Worm (Caenorhabditis elegans): ENCODE measurements around the gene ttr-13.

ttr-13 gene

DNA sequence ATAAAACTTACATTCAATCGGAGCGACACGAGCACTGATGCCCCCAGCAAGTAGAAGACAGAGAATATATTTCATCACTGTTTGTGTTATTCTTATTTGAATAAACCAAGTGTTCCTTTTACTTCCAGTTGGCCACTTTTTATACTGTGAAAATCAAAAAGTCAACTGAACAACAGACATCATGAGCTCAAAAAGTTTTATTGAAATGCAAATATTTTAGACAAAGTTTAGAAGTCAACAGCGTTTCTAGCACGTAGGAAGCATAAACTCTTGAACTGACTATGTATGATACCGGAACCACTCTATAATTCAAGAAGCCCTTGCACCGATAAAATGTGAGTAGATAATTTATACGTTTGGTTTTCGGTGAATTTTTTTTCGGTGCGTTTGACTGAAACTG is 5.5 kb downstream of the ttr-13 start, which contains the start of gene F46B3.14:
F46B3.14 (minus strand) TSS at position 101 of the 400 bp plus-strand sequence.
- TF ChIP-seq nhr-76 (tag; optimal IDR thresholded peaks at IDR 0.05) (no peak), ztf-11 (tag; optimal IDR thresholded peaks at IDR 0.05) (no peak), eor-1 (tag; optimal IDR thresholded peaks at IDR 0.05) (no peak), ZK546.5 (tag; optimal IDR thresholded peaks at IDR 0.05) (no peak), egl-5 (tag; optimal IDR thresholded peaks at IDR 0.05) (no peak), nhr-11 (tag; optimal IDR thresholded peaks at IDR 0.05) (no peak), R02D3.7 (tag; optimal IDR thresholded peaks at IDR 0.05) (no peak), egl-27 (tag; optimal IDR thresholded peaks at IDR 0.05) (no peak), unc-39 (tag; optimal IDR thresholded peaks at IDR 0.05) (no peak), mdl-1 (tag; optimal IDR thresholded peaks at IDR 0.05) (no peak), fkh-2 (tag; optimal IDR thresholded peaks at IDR 0.05) (no peak)

DNA sequence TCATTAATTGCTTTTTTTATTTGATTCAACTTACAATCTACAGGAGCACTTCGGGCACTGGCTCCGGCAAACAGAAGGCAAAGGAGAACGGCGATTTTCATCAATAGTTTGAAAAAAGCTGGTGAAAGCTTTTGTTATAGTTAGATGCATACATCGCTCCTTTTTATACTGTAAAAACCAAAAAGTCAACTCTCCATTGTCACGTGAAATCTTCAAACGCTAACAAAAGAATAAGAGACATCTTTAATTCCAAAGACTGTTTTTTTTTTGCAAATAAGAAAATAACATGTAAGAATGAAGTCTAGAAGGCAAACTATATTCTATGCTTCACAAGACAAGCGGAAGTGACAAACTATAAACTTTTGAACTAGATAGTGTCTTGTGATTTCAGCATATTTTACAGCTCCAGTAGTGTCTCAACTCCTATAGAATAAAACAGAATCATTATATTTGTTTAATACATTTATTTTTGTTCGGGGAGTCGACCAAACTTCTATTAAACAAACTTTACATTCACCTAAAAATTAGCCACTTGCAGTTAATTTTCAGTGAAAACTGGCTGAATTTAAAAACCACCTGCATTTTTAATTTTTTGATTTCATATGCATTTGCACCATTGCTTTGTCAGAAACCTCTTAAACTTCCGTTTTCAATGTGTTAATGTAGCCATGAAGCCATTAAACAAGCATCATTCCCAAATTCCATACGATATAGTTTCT is 10.6 kb downstream of the ttr-13 start, which contains the start of the genes F46B3.9 and srz-18:
F46B3.9 (minus strand) TSS at position 101 of the 719 bp plus-strand sequence.
srz-18 (plus strand) TSS at position 669 of the 719 bp plus-strand sequence.
- TF ChIP-seq daf-12 (tag; optimal IDR thresholded peaks at IDR 0.05) (no peak), nhr-77 (tag; optimal IDR thresholded peaks at IDR 0.05) (no peak), skn-1 (tag; optimal IDR thresholded peaks at IDR 0.05) (no peak), nhr-67 (tag; optimal IDR thresholded peaks at IDR 0.05) (no peak), nfya-1 (tag; optimal IDR thresholded peaks at IDR 0.05; ENCODE audit: insufficient read depth) (no peak), sea-2 (GFP tag; optimal IDR thresholded peaks at IDR 0.05) (no peak)

DNA sequence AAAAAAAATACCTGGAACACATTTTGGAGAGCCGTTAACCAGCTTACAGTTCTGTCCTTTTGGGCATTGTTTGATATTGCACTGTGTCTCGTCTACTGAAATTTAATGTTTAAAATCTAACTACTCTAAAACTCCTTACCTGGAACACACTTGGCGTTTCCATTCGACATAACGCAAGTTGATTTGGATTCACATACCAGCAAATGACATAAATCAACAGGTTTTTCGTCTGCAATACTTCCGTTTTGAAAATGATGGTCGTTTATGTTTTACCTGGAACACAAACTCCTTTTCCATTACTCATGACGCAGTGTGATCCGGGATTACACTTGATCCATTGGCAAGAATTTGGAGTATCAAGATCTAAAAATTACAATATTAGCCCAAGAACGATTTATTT is 11.5 kb downstream of the ttr-13 start:
- no peak for TF ChIP-seq nfya-1 (tag; optimal IDR thresholded peaks at IDR 0.05; ENCODE audit: insufficient read depth)
- no peak for TF ChIP-seq nhr-12 (tag; optimal IDR thresholded peaks at IDR 0.05)
- no peak for TF ChIP-seq lsy-12 (tag; optimal IDR thresholded peaks at IDR 0.05)
- TF ChIP-seq eor-1 (tag; optimal IDR thresholded peaks at IDR 0.05) = no peak
- no peak for TF ChIP-seq fos-1 (tag; optimal IDR thresholded peaks at IDR 0.05)
- no peak for TF ChIP-seq fkh-10 (GFP tag; optimal IDR thresholded peaks at IDR 0.05)
- TF ChIP-seq fkh-2 (tag; optimal IDR thresholded peaks at IDR 0.05) = no peak
- no peak for TF ChIP-seq jun-1 (tag; optimal IDR thresholded peaks at IDR 0.05)

DNA sequence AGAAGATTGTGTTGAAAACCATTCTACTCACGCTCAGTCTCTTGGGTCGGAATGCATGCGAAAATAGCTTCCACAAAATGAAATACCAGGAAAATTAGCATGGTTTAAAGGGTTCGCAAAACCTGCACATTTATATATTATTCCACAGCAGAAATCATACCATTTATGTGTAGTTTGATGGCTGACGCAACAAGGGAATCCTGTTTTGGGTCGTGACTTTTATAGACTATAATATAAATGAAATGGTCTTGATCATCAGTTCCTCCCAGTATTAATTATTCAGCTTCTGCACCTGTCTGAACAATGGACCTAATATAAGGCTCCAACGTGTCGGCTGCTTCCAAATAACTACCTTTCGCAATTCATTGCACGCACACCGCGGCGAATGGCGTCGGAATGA is 13.7 kb downstream of the ttr-13 start, which contains the start of gene F46B3.8:
F46B3.8 (minus strand) TSS at position 101 of the 400 bp plus-strand sequence.
- no peak for TF ChIP-seq ceh-28 (tag; optimal IDR thresholded peaks at IDR 0.05)
- TF ChIP-seq unc-39 (tag; optimal IDR thresholded peaks at IDR 0.05) = no peak
- no peak for TF ChIP-seq sea-2 (GFP tag; optimal IDR thresholded peaks at IDR 0.05)
- TF ChIP-seq daf-12 (tag; optimal IDR thresholded peaks at IDR 0.05) = no peak
- TF ChIP-seq pha-4 (tag; optimal IDR thresholded peaks at IDR 0.05) = no peak
- TF ChIP-seq hmg-11 (tag; optimal IDR thresholded peaks at IDR 0.05) = no peak
- no peak for TF ChIP-seq unc-62 (GFP tag; optimal IDR thresholded peaks at IDR 0.05)
- TF ChIP-seq R02D3.7 (tag; optimal IDR thresholded peaks at IDR 0.05) = no peak
- no peak for TF ChIP-seq egl-27 (tag; optimal IDR thresholded peaks at IDR 0.05)
- no peak for TF ChIP-seq aly-2 (tag; optimal IDR thresholded peaks at IDR 0.05)
- TF ChIP-seq egl-5 (tag; optimal IDR thresholded peaks at IDR 0.05) = no peak
- no peak for TF ChIP-seq skn-1 (tag; optimal IDR thresholded peaks at IDR 0.05)
- TF ChIP-seq mdl-1 (tag; optimal IDR thresholded peaks at IDR 0.05) = no peak
- TF ChIP-seq pqm-1 (tag; optimal IDR thresholded peaks at IDR 0.05) = no peak
- TF ChIP-seq ama-1 (optimal IDR thresholded peaks at IDR 0.05) = no peak
- no peak for TF ChIP-seq ceh-16 (tag; optimal IDR thresholded peaks at IDR 0.05)
- no peak for TF ChIP-seq ztf-11 (tag; optimal IDR thresholded peaks at IDR 0.05)
- no peak for TF ChIP-seq fkh-10 (GFP tag; optimal IDR thresholded peaks at IDR 0.05)
- no peak for TF ChIP-seq nhr-77 (tag; optimal IDR thresholded peaks at IDR 0.05)

DNA sequence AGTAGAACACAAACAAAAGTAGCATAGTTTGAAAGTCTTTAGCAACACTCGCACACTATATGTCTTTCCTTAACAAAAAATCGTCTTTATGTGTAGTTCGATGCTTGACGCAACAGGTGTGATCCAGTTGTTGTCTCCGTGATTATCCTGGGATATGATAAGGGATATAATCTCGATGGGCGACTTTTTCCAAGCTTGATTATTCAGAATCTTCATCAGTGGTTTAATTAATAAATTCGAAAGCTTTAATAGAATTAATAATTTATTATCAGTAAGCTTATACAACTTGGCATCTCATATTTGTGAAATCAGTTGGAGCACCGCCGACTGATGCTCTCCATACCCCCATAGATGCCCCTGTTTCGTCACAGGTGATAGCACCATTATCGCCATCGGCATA is 18.1 kb downstream of the ttr-13 start, which contains the start of gene F46B3.7:
F46B3.7 (minus strand) TSS at position 101 of the 400 bp plus-strand sequence.
- no peak for TF ChIP-seq nhr-23 (tag; optimal IDR thresholded peaks at IDR 0.05)

DNA sequence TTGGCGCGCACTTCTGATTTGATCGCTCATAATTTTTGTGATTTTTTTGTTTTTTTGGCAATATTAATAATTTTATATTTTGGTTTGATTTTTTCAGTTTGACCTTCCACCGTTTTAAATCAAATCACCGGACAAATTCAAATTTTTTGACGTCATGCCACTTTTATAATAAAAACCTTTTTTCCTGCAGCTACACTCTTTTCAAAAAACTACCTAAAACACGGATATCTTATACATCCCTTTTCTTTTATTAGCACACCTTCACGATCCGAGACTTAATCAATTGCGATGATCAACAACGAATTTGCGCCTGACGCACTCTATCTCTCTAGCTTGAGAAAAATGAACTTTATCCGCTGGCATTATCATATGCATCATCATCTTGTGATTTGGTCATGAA is 27.3 kb downstream of the ttr-13 start, which contains the start of gene grd-2:
grd-2 (plus strand) TSS at position 301 of the 400 bp plus-strand sequence.
- TF ChIP-seq pha-4 (tag; optimal IDR thresholded peaks at IDR 0.05) (no peak), unc-39 (tag; optimal IDR thresholded peaks at IDR 0.05) (no peak), daf-12 (tag; optimal IDR thresholded peaks at IDR 0.05) (no peak), elt-3 (tag; optimal IDR thresholded peaks at IDR 0.05) (no peak), ceh-28 (tag; optimal IDR thresholded peaks at IDR 0.05) (no peak), fkh-10 (GFP tag; optimal IDR thresholded peaks at IDR 0.05) (no peak), nhr-23 (tag; optimal IDR thresholded peaks at IDR 0.05) (no peak), elt-1 (tag; optimal IDR thresholded peaks at IDR 0.05) (no peak), nhr-43 (tag; optimal IDR thresholded peaks at IDR 0.05; ENCODE audit: poor library complexity, severe bottlenecking) (no peak), nhr-25 (tag; optimal IDR thresholded peaks at IDR 0.05) (no peak)

Data from whole organism, L3 larva.